Worm (Caenorhabditis elegans): Measurements from ENCODE around the gene sri-36.
"Not testable (repeated sequence)": the region's sequence is repeated elsewhere in the genome, so short reads cannot be mapped to it uniquely, and the experiment has no call there.

The sri-36 gene

ce11 chrII:2553662-2554061, 31.7 kb downstream of the sri-36 start, which contains the start of gene K02F6.1:
TSS of gene K02F6.1 (plus strand) at chrII:2553962.
- not testable (repeated sequence) for TF ChIP-seq ama-1 (optimal IDR thresholded peaks at IDR 0.05); ceh-9 (tag; optimal IDR thresholded peaks at IDR 0.05); snpc-4 (tag; optimal IDR thresholded peaks at IDR 0.05)

DNA sequence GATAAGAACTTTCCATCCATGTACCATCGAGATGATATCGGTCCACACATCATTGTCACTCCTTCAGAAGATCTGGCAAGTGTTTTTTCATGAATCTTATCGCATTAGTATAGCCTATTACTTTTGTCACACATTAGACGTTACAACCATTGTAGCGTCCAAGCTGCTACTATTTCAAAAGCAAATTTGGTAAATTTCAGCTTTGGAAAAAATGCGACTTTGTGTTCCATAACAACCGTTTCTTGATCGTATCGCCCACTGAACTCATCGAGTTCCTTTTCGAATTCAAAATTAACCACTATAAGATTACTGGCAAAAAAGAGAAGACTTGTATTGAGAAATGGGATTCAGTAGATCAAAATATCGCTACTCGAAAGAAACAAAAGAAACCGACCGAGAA, 32.4 kb downstream of the sri-36 start:
- TF ChIP-seq eor-1 (tag; optimal IDR thresholded peaks at IDR 0.05) (no peak), nfya-1 (tag; optimal IDR thresholded peaks at IDR 0.05; ENCODE audit: insufficient read depth) (no peak), nhr-67 (tag; optimal IDR thresholded peaks at IDR 0.05) (no peak), fos-1 (tag; optimal IDR thresholded peaks at IDR 0.05) (no peak)

DNA sequence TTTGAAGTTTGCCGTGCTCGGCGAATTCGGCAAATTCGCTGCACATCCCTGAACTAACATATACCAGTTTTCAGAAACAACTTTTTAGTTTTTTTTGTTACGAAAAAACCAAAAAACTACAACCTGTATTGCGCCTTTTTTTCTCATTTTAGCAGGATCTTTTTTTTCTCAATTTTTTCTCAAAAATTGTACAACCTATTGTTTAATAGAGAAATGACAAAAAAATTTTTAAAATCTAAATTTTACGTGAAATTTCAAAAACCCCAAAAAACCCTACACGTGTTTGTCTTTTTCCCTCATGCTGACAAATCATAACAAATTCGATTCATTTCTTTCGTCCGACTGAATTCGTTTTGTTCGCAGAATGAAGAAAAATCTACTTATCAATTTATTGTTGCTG, 39.5 kb downstream of the sri-36 start, which contains the start of gene K02F6.3:
TSS of gene K02F6.3 (plus strand) at position 301 of the 400 bp plus-strand sequence.
- TF ChIP-seq hmg-11 (tag; optimal IDR thresholded peaks at IDR 0.05) (no peak), fkh-2 (tag; optimal IDR thresholded peaks at IDR 0.05) (no peak), aly-2 (tag; optimal IDR thresholded peaks at IDR 0.05) (no peak), snpc-4 (tag; optimal IDR thresholded peaks at IDR 0.05) (no peak), nhr-43 (tag; optimal IDR thresholded peaks at IDR 0.05; ENCODE audit: poor library complexity, severe bottlenecking) (no peak), ceh-9 (tag; optimal IDR thresholded peaks at IDR 0.05) (no peak), nhr-237 (tag; optimal IDR thresholded peaks at IDR 0.05) (no peak), lsy-12 (tag; optimal IDR thresholded peaks at IDR 0.05) (no peak), nhr-12 (tag; optimal IDR thresholded peaks at IDR 0.05) (no peak), ztf-4 (tag; optimal IDR thresholded peaks at IDR 0.05) (no peak), unc-39 (tag; optimal IDR thresholded peaks at IDR 0.05) (no peak), ceh-82 (tag; optimal IDR thresholded peaks at IDR 0.05) (no peak), elt-3 (tag; optimal IDR thresholded peaks at IDR 0.05) (no peak), ZK546.5 (tag; optimal IDR thresholded peaks at IDR 0.05) (no peak), sea-2 (GFP tag; optimal IDR thresholded peaks at IDR 0.05) (no peak), fkh-10 (GFP tag; optimal IDR thresholded peaks at IDR 0.05) (no peak), elt-2 (tag; optimal IDR thresholded peaks at IDR 0.05) (no peak), skn-1 (tag; optimal IDR thresholded peaks at IDR 0.05) (no peak)

- TF ChIP-seq daf-12 (tag; optimal IDR thresholded peaks at IDR 0.05) (no peak), unc-62 (GFP tag; optimal IDR thresholded peaks at IDR 0.05) (no peak), skn-1 (tag; optimal IDR thresholded peaks at IDR 0.05) (no peak), aly-2 (tag; optimal IDR thresholded peaks at IDR 0.05) (no peak), lsy-12 (tag; optimal IDR thresholded peaks at IDR 0.05) (no peak), fos-1 (tag; optimal IDR thresholded peaks at IDR 0.05) (no peak), ztf-11 (tag; optimal IDR thresholded peaks at IDR 0.05) (no peak), sea-2 (GFP tag; optimal IDR thresholded peaks at IDR 0.05) (no peak), nhr-76 (tag; optimal IDR thresholded peaks at IDR 0.05) (no peak), fkh-10 (GFP tag; optimal IDR thresholded peaks at IDR 0.05) (no peak), eor-1 (tag; optimal IDR thresholded peaks at IDR 0.05) (no peak)
Measured at ce11 chrII:2538194-2538593, 47.2 kb downstream of the sri-36 start, which contains the start of gene K02F6.4. TSS of gene K02F6.4 (plus strand) at chrII:2538494.

DNA sequence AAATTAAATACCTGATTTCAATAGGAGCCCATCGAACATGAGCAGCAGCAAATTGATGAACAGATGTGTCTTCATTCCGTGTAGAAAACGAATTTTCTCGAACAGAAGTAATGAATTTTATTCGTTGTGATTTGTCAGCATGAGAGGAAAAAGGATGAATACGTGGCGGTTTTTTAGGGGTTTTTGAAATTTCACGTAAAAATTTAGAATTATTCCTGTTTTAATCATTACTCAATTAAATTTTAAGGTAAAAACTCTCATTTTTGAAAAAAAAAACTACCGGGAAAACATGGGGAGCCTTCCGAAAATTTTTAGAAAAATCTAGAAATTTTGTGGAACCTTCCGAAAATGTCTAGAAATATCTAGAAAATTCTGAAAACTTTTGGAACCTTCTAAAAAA, 47.6 kb downstream of the sri-36 start, which contains the start of gene K02F6.7:
TSS of gene K02F6.7 (minus strand) at position 101 of the 400 bp plus-strand sequence.
- no peak for TF ChIP-seq fkh-2 (tag; optimal IDR thresholded peaks at IDR 0.05)
- no peak for TF ChIP-seq ceh-9 (tag; optimal IDR thresholded peaks at IDR 0.05)
- TF ChIP-seq mdl-1 (tag; optimal IDR thresholded peaks at IDR 0.05), result no peak
- no peak for TF ChIP-seq ama-1 (optimal IDR thresholded peaks at IDR 0.05)
- TF ChIP-seq zag-1 (tag; optimal IDR thresholded peaks at IDR 0.05), result no peak
- no peak for TF ChIP-seq snpc-4 (tag; optimal IDR thresholded peaks at IDR 0.05)
- TF ChIP-seq pha-4 (tag; optimal IDR thresholded peaks at IDR 0.05), result no peak

ce11 chrII:2534952-2535351, 50.4 kb downstream of the sri-36 start, which contains the start of gene K02F6.8:
TSS of gene K02F6.8 (minus strand) at chrII:2535052.
- TF ChIP-seq ZK546.5, eor-1, fkh-2 (tag; optimal IDR thresholded peaks at IDR 0.05): not testable (repeated sequence)

- not testable (repeated sequence) for TF ChIP-seq tbx-2, egl-27, lsy-12 (tag; optimal IDR thresholded peaks at IDR 0.05)
Measured at ce11 chrII:2534459-2534858, 50.9 kb downstream of the sri-36 start, which contains the start of gene K02F6.5. TSS of gene K02F6.5 (plus strand) at chrII:2534759.
